Worm (Caenorhabditis elegans) whole organism, mixed stage, embryonic: ENCODE results near the gene B0244.6.

ENCODE experiments used
- elt-1 ChIP-seq: sonication (generic microtip); optimal IDR thresholded peaks from 2 replicates; lab custom pipeline; 2017; ENCODE audit warnings: missing genetic modification characterization, mild to moderate bottlenecking, missing compliant biosample characterization, antibody characterized with exemption, moderate library complexity, borderline replicate concordance; ENCODE audit not compliant: insufficient read depth
- hlh-1 ChIP-seq: fragments of 150-350 bp; optimal IDR thresholded peaks from 2 replicates; lab custom pipeline; 2014; ENCODE audit warnings: missing biosample characterization, missing genetic modification reagents, missing genetic modification characterization
- lin-13 ChIP-seq: fragments of 150-350 bp; optimal IDR thresholded peaks from 2 replicates; lab custom pipeline; 2014; ENCODE audit warnings: missing biosample characterization, missing genetic modification characterization
- lsy-2 ChIP-seq: fragments of 150-350 bp; optimal IDR thresholded peaks from 2 replicates; lab custom pipeline; 2014; ENCODE audit warnings: missing biosample characterization, missing genetic modification characterization
- mep-1 ChIP-seq: fragments of 150-350 bp; optimal IDR thresholded peaks from 2 replicates; lab custom pipeline; 2017; ENCODE audit warnings: missing biosample characterization, missing genetic modification reagents, missing genetic modification characterization, inconsistent platforms
- nhr-12 ChIP-seq: fragments of 150-350 bp; optimal IDR thresholded peaks from 2 replicates; lab custom pipeline; 2014; ENCODE audit warnings: missing biosample characterization, missing genetic modification characterization
- nhr-237 ChIP-seq: fragments of 150-350 bp; optimal IDR thresholded peaks from 2 replicates; lab custom pipeline; 2014; ENCODE audit warnings: missing biosample characterization, missing genetic modification characterization
- snpc-4 ChIP-seq: fragments of 150-350 bp; optimal IDR thresholded peaks from 2 replicates; lab custom pipeline; 2014; ENCODE audit warnings: missing biosample characterization, missing genetic modification characterization
- sptf-1 ChIP-seq: sonication (generic microtip); optimal IDR thresholded peaks from 2 replicates; lab custom pipeline; 2017; ENCODE audit warnings: mild to moderate bottlenecking, missing genetic modification characterization, moderate library complexity, missing compliant biosample characterization
- tbx-8 ChIP-seq: fragments of 200-800 bp; sonication (Bioruptor generic); optimal IDR thresholded peaks from 2 replicates; lab custom pipeline; 2018; ENCODE audit warnings: mild to moderate bottlenecking, missing genetic modification characterization, moderate library complexity, missing compliant biosample characterization
- unc-39 ChIP-seq: fragments of 150-350 bp; optimal IDR thresholded peaks from 2 replicates; lab custom pipeline; 2014; ENCODE audit warnings: missing biosample characterization, missing genetic modification characterization
- ztf-11 ChIP-seq: fragments of 150-350 bp; optimal IDR thresholded peaks from 2 replicates; lab custom pipeline; 2014; ENCODE audit warnings: missing biosample characterization, missing genetic modification characterization

- TF ChIP-seq snpc-4: no peak
- TF ChIP-seq unc-39: no peak
- TF ChIP-seq lsy-2 (tag; lab: Kevin White, UChicago): no peak
- TF ChIP-seq lin-13 (tag; lab: Kevin White, UChicago): no peak
- no peak for TF ChIP-seq nhr-12 (tag; lab: Kevin White, UChicago)
- TF ChIP-seq ztf-11: no peak
- no peak for TF ChIP-seq hlh-1 (tag; lab: Kevin White, UChicago)
- no peak for TF ChIP-seq mep-1
- TF ChIP-seq nhr-237 (tag; lab: Kevin White, UChicago): no peak
- no peak for TF ChIP-seq elt-1 (tag; lab: Kevin White, UChicago)
- TF ChIP-seq sptf-1 (tag; lab: Kevin White, UChicago): no peak
- TF ChIP-seq tbx-8 (GFP tag; lab: Kevin White, UChicago): no peak
Measured at ce11 chrIII:5732925-5733324, 4.9 kb upstream of the B0244.6 start, which contains the start of gene B0244.17.
